Fruit fly (Drosophila melanogaster): ENCODE measurements around the gene ChAT.

Gene ChAT

DNA sequence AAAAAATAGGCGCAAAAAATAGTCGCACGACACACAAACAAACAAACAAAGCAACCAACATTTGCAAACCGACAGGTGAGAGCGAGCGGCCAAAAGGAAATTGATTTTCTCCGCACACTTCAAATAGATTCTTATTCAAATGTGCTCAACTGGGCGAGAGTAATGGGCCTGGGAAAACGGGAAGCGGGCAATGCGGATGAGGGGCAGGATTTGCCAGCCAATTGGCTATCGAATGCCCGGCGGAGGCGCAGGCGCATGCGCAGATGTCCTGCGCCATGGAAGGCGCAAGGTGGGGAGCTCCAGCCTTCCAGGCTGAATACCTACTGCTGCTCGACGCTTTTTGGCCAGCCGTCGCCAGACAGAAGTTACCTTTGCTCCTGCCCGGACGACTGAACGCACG is at the start of gene ChAT, which contains the start of gene VAChT:
ChAT (plus strand) TSS at position 352 of the 400 bp plus-strand sequence.
VAChT (plus strand) TSS at position 352 of the 400 bp plus-strand sequence.
- TF ChIP-seq CG12768 (GFP tag; optimal IDR thresholded peaks at IDR 0.05) (no peak), pad (GFP tag; optimal IDR thresholded peaks at IDR 0.05) (peak; percentile 77)

dm6 chr3R:18658380-18658944 is 46.8 kb upstream of the ChAT start:
- no peak for TF ChIP-seq cnc (optimal IDR thresholded peaks at IDR 0.05)
- no peak for TF ChIP-seq CG11617 (GFP tag; optimal IDR thresholded peaks at IDR 0.05)
- no peak for TF ChIP-seq CG5204 (GFP tag; optimal IDR thresholded peaks at IDR 0.05)
- TF ChIP-seq bab1 (GFP tag; optimal IDR thresholded peaks at IDR 0.05), result no peak
- TF ChIP-seq CG12768 (GFP tag; optimal IDR thresholded peaks at IDR 0.05), result no peak
- no peak for TF ChIP-seq Mnt (GFP tag; optimal IDR thresholded peaks at IDR 0.05)
- TF ChIP-seq ovo (GFP tag; optimal IDR thresholded peaks at IDR 0.05), result no peak
- no peak for TF ChIP-seq Hr96 (GFP tag; optimal IDR thresholded peaks at IDR 0.05)
- no peak for TF ChIP-seq tj (GFP tag; optimal IDR thresholded peaks at IDR 0.05)
- no peak for TF ChIP-seq CG14711 (tag; optimal IDR thresholded peaks at IDR 0.05)
- no peak for TF ChIP-seq CG7101 (tag; optimal IDR thresholded peaks at IDR 0.05)
- no peak for TF ChIP-seq Crg-1 (GFP tag; optimal IDR thresholded peaks at IDR 0.05)

dm6 chr3R:18658945-18659642 is 46.2 kb upstream of the ChAT start, which contains the start of the genes CG31224 and CstF64:
Gene CG31224 (minus strand): TSS chr3R:18659309.
Gene CstF64 (plus strand): TSS chr3R:18659618.
- peak; percentile 89 for TF ChIP-seq CG12768 (GFP tag; optimal IDR thresholded peaks at IDR 0.05)
- TF ChIP-seq CG7045 (GFP tag; optimal IDR thresholded peaks at IDR 0.05), result peak; percentile 79
- TF ChIP-seq CG7101 (tag; optimal IDR thresholded peaks at IDR 0.05), result peak; percentile 85
- peak; percentile 82 for TF ChIP-seq CG11617 (GFP tag; optimal IDR thresholded peaks at IDR 0.05)
- TF ChIP-seq tj (GFP tag; optimal IDR thresholded peaks at IDR 0.05), result peak; percentile 62
- no peak for TF ChIP-seq kay (GFP tag; ENCODE audit: borderline replicate concordance)
- peak; percentile 94 for TF ChIP-seq CG1620 (GFP tag; optimal IDR thresholded peaks at IDR 0.05)
- peak; percentile 67 for TF ChIP-seq CG33017 (tag; optimal IDR thresholded peaks at IDR 0.05)
- peak; percentile 93 for TF ChIP-seq Crg-1 (GFP tag; optimal IDR thresholded peaks at IDR 0.05)
- peak; percentile 93 for TF ChIP-seq CG5204 (GFP tag; optimal IDR thresholded peaks at IDR 0.05)
- TF ChIP-seq pad (GFP tag; optimal IDR thresholded peaks at IDR 0.05), result peak; percentile 84
- peak; percentile 86 for TF ChIP-seq Mnt (GFP tag; optimal IDR thresholded peaks at IDR 0.05)
- peak; percentile 84 for TF ChIP-seq Clk (GFP tag; optimal IDR thresholded peaks at IDR 0.05)
- peak; percentile 79 for TF ChIP-seq CG14711 (tag; optimal IDR thresholded peaks at IDR 0.05)
- peak; percentile 94 for TF ChIP-seq toe (GFP tag; optimal IDR thresholded peaks at IDR 0.05)
- TF ChIP-seq Hr96 (GFP tag; optimal IDR thresholded peaks at IDR 0.05), result peak; percentile 91
- no peak for TF ChIP-seq cnc (optimal IDR thresholded peaks at IDR 0.05)
- peak; percentile 58 for TF ChIP-seq cic (GFP tag; optimal IDR thresholded peaks at IDR 0.05)
- TF ChIP-seq bab1 (GFP tag; optimal IDR thresholded peaks at IDR 0.05), result peak; percentile 82
- TF ChIP-seq ovo (GFP tag; optimal IDR thresholded peaks at IDR 0.05), result peak; percentile 83

- TF ChIP-seq toe (GFP tag; optimal IDR thresholded peaks at IDR 0.05) (no peak), CG1620 (GFP tag; optimal IDR thresholded peaks at IDR 0.05) (no peak), ovo (GFP tag; optimal IDR thresholded peaks at IDR 0.05) (no peak), CG7101 (tag; optimal IDR thresholded peaks at IDR 0.05) (peak; percentile 37), CG14711 (tag; optimal IDR thresholded peaks at IDR 0.05) (peak; percentile 37), CG12768 (GFP tag; optimal IDR thresholded peaks at IDR 0.05) (no peak), tj (GFP tag; optimal IDR thresholded peaks at IDR 0.05) (no peak), cic (GFP tag; optimal IDR thresholded peaks at IDR 0.05) (no peak), pad (GFP tag; optimal IDR thresholded peaks at IDR 0.05) (no peak), CG11617 (GFP tag; optimal IDR thresholded peaks at IDR 0.05) (peak; percentile 24), Mnt (GFP tag; optimal IDR thresholded peaks at IDR 0.05) (peak; percentile 5), CG5204 (GFP tag; optimal IDR thresholded peaks at IDR 0.05) (no peak), Clk (GFP tag; optimal IDR thresholded peaks at IDR 0.05) (no peak), kay (GFP tag; ENCODE audit: borderline replicate concordance) (no peak), CG33017 (tag; optimal IDR thresholded peaks at IDR 0.05) (no peak), Hr96 (GFP tag; optimal IDR thresholded peaks at IDR 0.05) (no peak), Crg-1 (GFP tag; optimal IDR thresholded peaks at IDR 0.05) (peak; percentile 41), bab1 (GFP tag; optimal IDR thresholded peaks at IDR 0.05) (peak; percentile 26), CG7045 (GFP tag; optimal IDR thresholded peaks at IDR 0.05) (no peak), cnc (optimal IDR thresholded peaks at IDR 0.05) (no peak)
These were observed 41.8 kb upstream of the ChAT start, which contains the start of the genes Cpsf73 and Gos28 for dm6 chr3R:18663525-18663924. Gene Cpsf73 (minus strand): TSS chr3R:18663552. Gene Gos28 (plus strand): TSS chr3R:18663738.

DNA sequence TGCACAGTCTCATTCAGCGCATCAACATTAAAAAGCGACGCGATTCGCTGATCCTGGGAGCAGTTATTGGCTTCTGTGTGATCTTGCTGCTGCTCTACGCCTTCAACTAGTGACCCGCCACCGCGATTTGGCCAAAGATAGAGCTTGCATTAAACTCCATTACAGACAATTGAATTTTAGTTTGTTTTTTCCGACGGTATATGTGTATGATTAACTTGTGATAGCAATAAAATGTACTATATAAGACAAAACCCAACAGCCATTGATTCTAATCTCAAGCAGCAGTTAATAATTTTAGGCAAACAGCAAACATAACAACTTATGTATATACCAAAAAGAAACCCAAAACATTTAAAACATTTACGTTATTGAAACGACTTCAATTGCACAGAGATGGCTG is 40.2 kb upstream of the ChAT start, which contains the start of gene CG31231:
CG31231 (plus strand) TSS at position 301 of the 400 bp plus-strand sequence.
- TF ChIP-seq CG1620 (GFP tag; optimal IDR thresholded peaks at IDR 0.05), result no peak
- TF ChIP-seq cnc (optimal IDR thresholded peaks at IDR 0.05), result no peak
- no peak for TF ChIP-seq pad (GFP tag; optimal IDR thresholded peaks at IDR 0.05)
- no peak for TF ChIP-seq cic (GFP tag; optimal IDR thresholded peaks at IDR 0.05)
- no peak for TF ChIP-seq toe (GFP tag; optimal IDR thresholded peaks at IDR 0.05)
- no peak for TF ChIP-seq Clk (GFP tag; optimal IDR thresholded peaks at IDR 0.05)
- TF ChIP-seq Hr96 (GFP tag; optimal IDR thresholded peaks at IDR 0.05), result no peak
- no peak for TF ChIP-seq CG5204 (GFP tag; optimal IDR thresholded peaks at IDR 0.05)
- TF ChIP-seq CG7101 (tag; optimal IDR thresholded peaks at IDR 0.05), result no peak
- no peak for TF ChIP-seq CG33017 (tag; optimal IDR thresholded peaks at IDR 0.05)
- TF ChIP-seq CG12768 (GFP tag; optimal IDR thresholded peaks at IDR 0.05), result no peak
- no peak for TF ChIP-seq CG11617 (GFP tag; optimal IDR thresholded peaks at IDR 0.05)
- TF ChIP-seq bab1 (GFP tag; optimal IDR thresholded peaks at IDR 0.05), result no peak
- TF ChIP-seq CG14711 (tag; optimal IDR thresholded peaks at IDR 0.05), result no peak
